Worm (Caenorhabditis elegans) whole organism, L2 larva: ENCODE data around the gene ZK1307.4.

Source experiments
- ama-1 ChIP-seq: fragments of 150-350 bp; optimal IDR thresholded peaks from 2 replicates; lab custom pipeline; 2018; ENCODE audit warnings: inconsistent platforms
- dmd-4 ChIP-seq: sonication (generic microtip); optimal IDR thresholded peaks from 2 replicates; lab custom pipeline; 2017; ENCODE audit warnings: missing biosample characterization, missing genetic modification characterization
- lin-39 ChIP-seq: fragments of 150-350 bp; optimal IDR thresholded peaks from 2 replicates; lab custom pipeline; 2014; ENCODE audit warnings: missing biosample characterization, missing genetic modification reagents, missing genetic modification characterization
- nhr-12 ChIP-seq: fragments of 150-350 bp; optimal IDR thresholded peaks from 2 replicates; lab custom pipeline; 2014; ENCODE audit warnings: missing biosample characterization, missing genetic modification characterization
- snpc-4 ChIP-seq: fragments of 150-350 bp; optimal IDR thresholded peaks from 2 replicates; lab custom pipeline; 2014; ENCODE audit warnings: missing biosample characterization, missing genetic modification characterization
- unc-62 ChIP-seq: fragments of 150-350 bp; optimal IDR thresholded peaks from 2 replicates; lab custom pipeline; 2014; ENCODE audit warnings: missing biosample characterization, missing genetic modification reagents, missing genetic modification characterization

DNA sequence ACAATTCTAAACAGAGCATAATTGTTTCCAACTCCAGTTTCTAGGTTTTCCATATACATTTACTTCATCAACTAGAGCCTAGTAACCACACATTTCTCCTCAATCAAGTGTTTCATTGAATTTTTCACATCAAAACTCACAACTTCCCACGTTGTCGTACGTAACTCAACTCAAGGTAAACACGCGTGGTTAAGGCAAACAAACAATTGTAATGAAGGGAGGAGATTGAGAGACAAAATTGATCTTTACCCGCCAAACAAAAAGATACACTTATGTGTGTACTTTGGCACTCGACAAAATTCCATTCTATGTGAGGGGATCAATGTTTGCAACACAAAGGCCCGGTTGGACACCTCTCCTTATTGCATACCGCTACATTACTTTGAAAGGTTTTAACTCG is 46.3 kb downstream of the ZK1307.4 start, which contains the start of gene nhr-19:
- TF ChIP-seq nhr-12 = no peak
- TF ChIP-seq dmd-4 (tag; lab: Kevin White, UChicago) = no peak
- no peak for TF ChIP-seq unc-62 (GFP tag; lab: Kevin White, UChicago)
- no peak for TF ChIP-seq snpc-4
- no peak for TF ChIP-seq ama-1 (lab: Kevin White, UChicago)
- no peak for TF ChIP-seq lin-39 (tag; lab: Kevin White, UChicago)
